Worm (Caenorhabditis elegans) whole organism, late embryonic: ENCODE data around the gene mbf-1.

Source experiments
- C08G9.2 ChIP-seq: sonication (generic microtip); optimal IDR thresholded peaks from 2 replicates; lab custom pipeline; 2016; ENCODE audit warnings: mild to moderate bottlenecking, missing genetic modification characterization, moderate library complexity, missing compliant biosample characterization
- C38D4.7 ChIP-seq: fragments of 200-800 bp; sonication (Bioruptor generic); optimal IDR thresholded peaks from 2 replicates; lab custom pipeline; 2018; ENCODE audit warnings: mild to moderate bottlenecking, missing genetic modification characterization, moderate library complexity, missing compliant biosample characterization
- ama-1 ChIP-seq: fragments of 150-350 bp; optimal IDR thresholded peaks from 2 replicates; lab custom pipeline; 2014
- ceh-6 ChIP-seq: fragments of 200-800 bp; sonication (Bioruptor generic); optimal IDR thresholded peaks from 2 replicates; lab custom pipeline; 2018; ENCODE audit warnings: mild to moderate bottlenecking, missing genetic modification characterization, missing compliant biosample characterization
- che-1 ChIP-seq: sonication (generic microtip); optimal IDR thresholded peaks from 2 replicates; lab custom pipeline; 2016; ENCODE audit warnings: mild to moderate bottlenecking, missing genetic modification characterization, missing compliant biosample characterization
- fkh-10 ChIP-seq: fragments of 150-350 bp; optimal IDR thresholded peaks from 2 replicates; lab custom pipeline; 2014; ENCODE audit warnings: missing biosample characterization, missing genetic modification reagents, missing genetic modification characterization
- lin-11 ChIP-seq: fragments of 200-800 bp; sonication (Bioruptor generic); optimal IDR thresholded peaks from 2 replicates; lab custom pipeline; 2018; ENCODE audit warnings: mild to moderate bottlenecking, missing genetic modification characterization, missing compliant biosample characterization
- pha-4 ChIP-seq: fragments of 150-350 bp; optimal IDR thresholded peaks from 2 replicates; lab custom pipeline; 2018; ENCODE audit warnings: missing biosample characterization, missing genetic modification reagents, missing genetic modification characterization

ce11 chrIV:11474067-11474466 is 6.1 kb downstream of the mbf-1 start:
- TF ChIP-seq pha-4 (tag; lab: Kevin White, UChicago) (no peak), fkh-10 (GFP tag; lab: Kevin White, UChicago) (peak; percentile 75), ama-1 (lab: Kevin White, UChicago) (peak; percentile 20), C38D4.7 (peak; percentile 92), lin-11 (peak; percentile 88), che-1 (tag; lab: Kevin White, UChicago) (peak; percentile 94), ceh-6 (GFP tag; lab: Kevin White, UChicago) (peak; percentile 93), C08G9.2 (peak; percentile 83)
